Worm (Caenorhabditis elegans) whole organism, L3 larva: ENCODE measurements around the gene M110.10.

Experiments
- R02D3.7 ChIP-seq: fragments of 150-350 bp; optimal IDR thresholded peaks from 2 replicates; lab custom pipeline; 2014; ENCODE audit warnings: missing biosample characterization, missing genetic modification characterization
- ZK546.5 ChIP-seq: sonication (generic microtip); optimal IDR thresholded peaks from 2 replicates; lab custom pipeline; 2017; ENCODE audit warnings: missing biosample characterization, missing genetic modification characterization
- ama-1 ChIP-seq: fragments of 150-350 bp; optimal IDR thresholded peaks from 2 replicates; lab custom pipeline; 2018
- ceh-16 ChIP-seq: sonication (generic microtip); optimal IDR thresholded peaks from 2 replicates; lab custom pipeline; 2017; ENCODE audit warnings: missing biosample characterization, missing genetic modification characterization
- ceh-28 ChIP-seq: fragments of 150-350 bp; optimal IDR thresholded peaks from 2 replicates; lab custom pipeline; 2014; ENCODE audit warnings: missing biosample characterization, missing genetic modification reagents, missing genetic modification characterization
- ceh-82 ChIP-seq: fragments of 150-350 bp; optimal IDR thresholded peaks from 2 replicates; lab custom pipeline; 2014; ENCODE audit warnings: missing biosample characterization, missing genetic modification characterization
- ceh-9 ChIP-seq: sonication (generic microtip); optimal IDR thresholded peaks from 2 replicates; lab custom pipeline; 2018; ENCODE audit warnings: missing biosample characterization, missing genetic modification characterization
- daf-12 ChIP-seq: fragments of 150-350 bp; optimal IDR thresholded peaks from 2 replicates; lab custom pipeline; 2014; ENCODE audit warnings: missing biosample characterization, missing genetic modification reagents, missing genetic modification characterization
- egl-27 ChIP-seq: sonication (generic microtip); optimal IDR thresholded peaks from 4 replicates; lab custom pipeline; 2017; ENCODE audit warnings: missing biosample characterization, missing genetic modification reagents, missing genetic modification characterization
- egl-5 ChIP-seq: fragments of 150-350 bp; optimal IDR thresholded peaks from 2 replicates; lab custom pipeline; 2017; ENCODE audit warnings: missing biosample characterization, missing genetic modification reagents, missing genetic modification characterization, inconsistent platforms
- elt-1 ChIP-seq: fragments of 150-350 bp; optimal IDR thresholded peaks from 2 replicates; lab custom pipeline; 2014; ENCODE audit warnings: missing biosample characterization, missing genetic modification characterization
- elt-2 ChIP-seq: sonication (generic microtip); optimal IDR thresholded peaks from 2 replicates; lab custom pipeline; 2016; ENCODE audit warnings: missing genetic modification reagents, mild to moderate bottlenecking, missing genetic modification characterization, missing compliant biosample characterization
- elt-3 ChIP-seq, 3 experiments: fragments of 150-350 bp in 1 of 3; sonication (generic microtip) in 2 of 3; optimal IDR thresholded peaks; 2 replicates in 2 of 3; 4 replicates in 1 of 3; lab custom pipeline; 2014 to 2017; ENCODE audit warnings: missing biosample characterization in 3 of 3, missing genetic modification characterization in 3 of 3
- fkh-10 ChIP-seq: sonication (generic microtip); optimal IDR thresholded peaks from 2 replicates; lab custom pipeline; 2017; ENCODE audit warnings: missing biosample characterization, missing genetic modification reagents, missing genetic modification characterization
- fkh-2 ChIP-seq: fragments of 150-350 bp; optimal IDR thresholded peaks from 2 replicates; lab custom pipeline; 2014; ENCODE audit warnings: missing biosample characterization, missing genetic modification reagents, missing genetic modification characterization
- hmg-11 ChIP-seq: sonication (generic microtip); optimal IDR thresholded peaks from 2 replicates; lab custom pipeline; 2016; ENCODE audit warnings: missing genetic modification characterization, missing compliant biosample characterization
- jun-1 ChIP-seq: fragments of 150-350 bp; optimal IDR thresholded peaks from 2 replicates; lab custom pipeline; 2014; ENCODE audit warnings: missing biosample characterization, missing genetic modification reagents, missing genetic modification characterization
- lin-15B ChIP-seq: fragments of 150-350 bp; optimal IDR thresholded peaks from 2 replicates; lab custom pipeline; 2014; ENCODE audit warnings: missing biosample characterization, missing genetic modification characterization
- lin-39 ChIP-seq: fragments of 150-350 bp; optimal IDR thresholded peaks from 2 replicates; lab custom pipeline; 2018; ENCODE audit warnings: missing biosample characterization, missing genetic modification reagents, missing genetic modification characterization
- lsy-12 ChIP-seq: sonication (generic microtip); optimal IDR thresholded peaks from 2 replicates; lab custom pipeline; 2016; ENCODE audit warnings: mild to moderate bottlenecking, missing genetic modification characterization, missing compliant biosample characterization
- mdl-1 ChIP-seq: fragments of 150-350 bp; optimal IDR thresholded peaks from 2 replicates; lab custom pipeline; 2014; ENCODE audit warnings: missing biosample characterization, missing genetic modification characterization
- nfya-1 ChIP-seq: sonication (generic microtip); optimal IDR thresholded peaks from 2 replicates; lab custom pipeline; 2017; ENCODE audit warnings: missing genetic modification characterization, mild to moderate bottlenecking, missing compliant biosample characterization, antibody characterized with exemption, moderate library complexity; ENCODE audit not compliant: insufficient read depth
- nhr-11 ChIP-seq: fragments of 150-350 bp; optimal IDR thresholded peaks from 2 replicates; lab custom pipeline; 2014; ENCODE audit warnings: missing biosample characterization, missing genetic modification characterization
- nhr-12 ChIP-seq: fragments of 150-350 bp; optimal IDR thresholded peaks from 2 replicates; lab custom pipeline; 2014; ENCODE audit warnings: missing biosample characterization, missing genetic modification characterization
- nhr-23 ChIP-seq: fragments of 150-350 bp; optimal IDR thresholded peaks from 2 replicates; lab custom pipeline; 2014; ENCODE audit warnings: missing biosample characterization, missing genetic modification reagents, missing genetic modification characterization
- nhr-25 ChIP-seq: sonication (generic microtip); optimal IDR thresholded peaks from 2 replicates; lab custom pipeline; 2017; ENCODE audit warnings: missing biosample characterization, missing genetic modification characterization
- nhr-28 ChIP-seq: fragments of 150-350 bp; optimal IDR thresholded peaks from 2 replicates; lab custom pipeline; 2014; ENCODE audit warnings: missing biosample characterization, missing genetic modification characterization
- nhr-43 ChIP-seq: sonication (generic microtip); optimal IDR thresholded peaks from 2 replicates; lab custom pipeline; 2016; ENCODE audit warnings: mild to moderate bottlenecking, missing genetic modification characterization, missing compliant biosample characterization; ENCODE audit not compliant: poor library complexity, severe bottlenecking
- nhr-67 ChIP-seq: fragments of 150-350 bp; optimal IDR thresholded peaks from 2 replicates; lab custom pipeline; 2014; ENCODE audit warnings: missing biosample characterization, missing genetic modification characterization
- nhr-76 ChIP-seq: fragments of 150-350 bp; sonication (generic microtip); optimal IDR thresholded peaks from 5 replicates; lab custom pipeline; 2014; ENCODE audit warnings: missing biosample characterization, missing genetic modification characterization
- pha-4 ChIP-seq: fragments of 150-350 bp; optimal IDR thresholded peaks from 2 replicates; lab custom pipeline; 2014; ENCODE audit warnings: missing biosample characterization, missing genetic modification reagents, missing genetic modification characterization
- pqm-1 ChIP-seq: fragments of 150-350 bp; optimal IDR thresholded peaks from 2 replicates; lab custom pipeline; 2017; ENCODE audit warnings: missing biosample characterization, missing genetic modification characterization, inconsistent platforms
- sea-2 ChIP-seq: fragments of 150-350 bp; sonication (generic microtip); optimal IDR thresholded peaks from 4 replicates; lab custom pipeline; 2014; ENCODE audit warnings: missing biosample characterization, missing genetic modification reagents, missing genetic modification characterization
- skn-1 ChIP-seq: fragments of 150-350 bp; optimal IDR thresholded peaks from 2 replicates; lab custom pipeline; 2014; ENCODE audit warnings: missing biosample characterization, missing genetic modification characterization
- snpc-4 ChIP-seq: fragments of 150-350 bp; optimal IDR thresholded peaks from 2 replicates; lab custom pipeline; 2014; ENCODE audit warnings: missing biosample characterization, missing genetic modification characterization
- tbx-2 ChIP-seq: sonication (generic microtip); optimal IDR thresholded peaks from 2 replicates; lab custom pipeline; 2016; ENCODE audit warnings: mild to moderate bottlenecking, missing genetic modification characterization, missing compliant biosample characterization
- unc-39 ChIP-seq: sonication (generic microtip); optimal IDR thresholded peaks from 4 replicates; lab custom pipeline; 2017; ENCODE audit warnings: missing biosample characterization, missing genetic modification characterization
- unc-62 ChIP-seq: fragments of 150-350 bp; sonication (generic microtip); optimal IDR thresholded peaks from 4 replicates; lab custom pipeline; 2014; ENCODE audit warnings: missing biosample characterization, missing genetic modification reagents, missing genetic modification characterization
- zag-1 ChIP-seq: fragments of 150-350 bp; optimal IDR thresholded peaks from 2 replicates; lab custom pipeline; 2014; ENCODE audit warnings: missing biosample characterization, missing genetic modification characterization
- ztf-11 ChIP-seq: fragments of 150-350 bp; optimal IDR thresholded peaks from 2 replicates; lab custom pipeline; 2014; ENCODE audit warnings: missing biosample characterization, missing genetic modification characterization
- ztf-4 ChIP-seq: fragments of 150-350 bp; optimal IDR thresholded peaks from 2 replicates; lab custom pipeline; 2014; ENCODE audit warnings: missing biosample characterization, missing genetic modification characterization

Gene M110.10

DNA sequence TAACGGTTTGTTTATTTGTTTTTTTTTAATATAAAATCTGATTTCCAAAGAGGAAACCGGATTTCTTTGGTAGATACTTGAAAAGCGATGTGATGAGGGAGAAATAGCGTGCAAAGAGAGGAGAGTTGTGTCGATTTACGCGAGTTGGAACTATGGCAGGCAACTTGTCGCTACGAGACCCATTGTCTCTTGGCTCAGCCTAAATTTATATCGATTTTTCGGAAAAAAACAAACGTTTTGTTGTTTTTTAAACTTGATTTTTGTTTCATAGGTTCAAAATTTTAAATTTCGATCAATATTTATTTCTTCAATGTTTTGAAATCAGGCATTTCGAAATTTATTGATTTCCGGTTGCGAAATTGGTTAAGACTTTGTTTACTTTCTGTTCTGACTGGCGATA, 2.2 kb upstream of the M110.10 start, which contains the start of gene M110.3:
Gene M110.3 (minus strand): TSS at position 184 of the 400 bp plus-strand sequence.
- TF ChIP-seq elt-3 (tag; optimal IDR thresholded peaks at IDR 0.05; lab: Kevin White, UChicago) = no peak
- peak; percentile 65 for TF ChIP-seq lin-15B
- TF ChIP-seq nfya-1 (tag; lab: Kevin White, UChicago) = peak; percentile 76
- TF ChIP-seq ZK546.5 (tag; lab: Kevin White, UChicago) = no peak
- peak; percentile 73 for TF ChIP-seq nhr-23 (tag; lab: Kevin White, UChicago)
- peak; percentile 4 for TF ChIP-seq jun-1 (tag; lab: Kevin White, UChicago)
- no peak for TF ChIP-seq fkh-2 (tag; lab: Kevin White, UChicago)
- peak; percentile 50 for TF ChIP-seq snpc-4
- TF ChIP-seq egl-5 (tag; lab: Kevin White, UChicago) = peak; percentile 67
- TF ChIP-seq lsy-12 = no peak
- peak; percentile 70 for TF ChIP-seq lin-39 (tag; lab: Kevin White, UChicago)
- TF ChIP-seq ceh-28 (tag; lab: Kevin White, UChicago) = peak; percentile 69
- no peak for TF ChIP-seq daf-12 (tag; lab: Kevin White, UChicago)
- TF ChIP-seq hmg-11 = peak; percentile 71
- TF ChIP-seq elt-2 (tag; lab: Kevin White, UChicago) = peak; percentile 14
- peak; percentile 93 for TF ChIP-seq R02D3.7 (tag; lab: Kevin White, UChicago)
- TF ChIP-seq pha-4 = peak; percentile 80

DNA sequence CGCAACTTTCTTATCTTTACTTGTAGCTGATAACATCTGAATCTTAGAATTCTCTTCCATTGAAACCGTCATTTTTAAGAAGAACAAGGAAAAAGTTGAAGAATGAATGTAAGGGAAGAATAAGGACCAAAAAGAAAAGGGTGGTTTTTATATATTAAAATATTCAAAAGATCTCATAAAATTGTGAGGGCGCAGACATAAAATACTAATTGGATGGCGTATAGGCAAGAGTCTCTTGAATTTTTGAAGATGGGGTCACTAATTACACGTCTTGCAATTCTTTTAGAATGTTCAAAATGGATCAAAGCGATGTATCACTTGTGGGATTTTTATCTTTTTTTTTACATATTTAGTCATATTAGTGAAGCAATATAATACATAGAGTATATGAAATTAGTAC, 1.6 kb downstream of the M110.10 start, which contains the start of gene twk-3:
Gene twk-3 (minus strand): TSS at position 101 of the 400 bp plus-strand sequence.
- TF ChIP-seq sea-2 (GFP tag; lab: Kevin White, UChicago) = no peak
- TF ChIP-seq pqm-1 (tag; lab: Kevin White, UChicago) = no peak
- TF ChIP-seq nhr-76 = no peak
- TF ChIP-seq zag-1 (tag; lab: Kevin White, UChicago) = no peak
- no peak for TF ChIP-seq daf-12 (tag; lab: Kevin White, UChicago)
- TF ChIP-seq jun-1 (tag; lab: Kevin White, UChicago) = no peak
- no peak for TF ChIP-seq elt-1 (tag; lab: Kevin White, UChicago)
- TF ChIP-seq unc-62 = no peak
- no peak for TF ChIP-seq ceh-28 (tag; lab: Kevin White, UChicago)
- no peak for TF ChIP-seq lin-39 (tag; lab: Kevin White, UChicago)
- TF ChIP-seq ztf-4 (tag; lab: Kevin White, UChicago) = no peak
- TF ChIP-seq ceh-82 (tag; lab: Kevin White, UChicago) = no peak
- TF ChIP-seq nhr-12 (tag; lab: Kevin White, UChicago) = no peak
- no peak for TF ChIP-seq egl-27 (tag; lab: Kevin White, UChicago)
- TF ChIP-seq nhr-23 (tag; lab: Kevin White, UChicago) = no peak

DNA sequence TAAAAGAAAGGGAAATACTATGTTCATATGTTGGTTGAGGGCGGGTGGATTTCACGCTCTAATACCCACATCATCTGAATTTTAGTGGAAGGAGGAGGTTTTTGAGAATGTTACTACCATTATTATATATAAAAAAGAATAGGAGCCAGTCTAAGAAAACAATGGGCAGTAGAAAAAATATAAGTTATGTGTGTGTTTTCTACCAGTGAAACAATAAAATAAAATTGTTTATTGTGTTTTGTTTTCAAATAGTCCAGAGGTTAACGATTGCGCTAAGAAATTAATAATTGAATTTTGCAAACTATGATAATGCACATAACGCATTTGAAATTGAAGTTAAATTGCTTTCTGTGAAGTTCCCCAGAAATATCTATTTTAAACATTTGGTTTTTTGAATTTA, 4.8 kb downstream of the M110.10 start, which contains the start of gene M110.8:
Gene M110.8 (minus strand): TSS at position 101 of the 400 bp plus-strand sequence.
- no peak for TF ChIP-seq ztf-11
- TF ChIP-seq lin-15B = no peak
- TF ChIP-seq nhr-67 (tag; lab: Kevin White, UChicago) = no peak
- no peak for TF ChIP-seq fkh-10
- TF ChIP-seq ceh-82 (tag; lab: Kevin White, UChicago) = no peak
- TF ChIP-seq lsy-12 = no peak
- TF ChIP-seq nhr-11 = no peak
- no peak for TF ChIP-seq R02D3.7 (tag; lab: Kevin White, UChicago)
- no peak for TF ChIP-seq sea-2 (GFP tag; lab: Kevin White, UChicago)
- no peak for TF ChIP-seq snpc-4
- no peak for TF ChIP-seq hmg-11
- no peak for TF ChIP-seq unc-39 (tag; lab: Kevin White, UChicago)
- TF ChIP-seq pqm-1 (tag; lab: Kevin White, UChicago) = no peak
- TF ChIP-seq egl-5 (tag; lab: Kevin White, UChicago) = no peak
- TF ChIP-seq pha-4 = no peak
- no peak for TF ChIP-seq nhr-25 (tag; lab: Kevin White, UChicago)
- TF ChIP-seq egl-27 (tag; lab: Kevin White, UChicago) = no peak
- TF ChIP-seq ceh-28 (tag; lab: Kevin White, UChicago) = no peak

DNA sequence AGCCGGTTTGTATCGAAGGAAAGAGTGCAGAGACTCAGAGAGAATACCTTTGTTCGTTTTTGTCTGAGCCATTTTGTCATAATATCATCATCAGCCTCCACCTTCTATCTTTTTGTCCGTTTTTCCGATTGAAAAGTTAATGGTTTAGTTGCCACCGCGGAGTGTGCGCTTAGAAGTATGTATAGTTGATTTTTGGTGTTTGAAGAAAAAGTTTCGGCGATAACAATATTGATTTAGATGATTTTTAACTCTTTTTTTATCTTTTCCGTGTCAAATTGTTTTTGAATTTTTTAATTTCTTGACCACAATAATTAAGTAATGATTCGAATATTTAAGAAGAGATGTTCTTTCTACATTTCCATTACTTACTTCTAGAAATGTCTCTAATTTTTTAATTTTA, 8.7 kb downstream of the M110.10 start:
- TF ChIP-seq jun-1 (tag; lab: Kevin White, UChicago) = no peak
- TF ChIP-seq R02D3.7 (tag; lab: Kevin White, UChicago) = no peak
- no peak for TF ChIP-seq mdl-1 (tag; lab: Kevin White, UChicago)
- no peak for TF ChIP-seq tbx-2 (tag; lab: Kevin White, UChicago)
- TF ChIP-seq ama-1 (lab: Kevin White, UChicago) = no peak
- TF ChIP-seq unc-39 (tag; lab: Kevin White, UChicago) = no peak
- TF ChIP-seq pqm-1 (tag; lab: Kevin White, UChicago) = peak; percentile 2
- TF ChIP-seq lsy-12 = no peak
- no peak for TF ChIP-seq ztf-11
- TF ChIP-seq ztf-4 (tag; lab: Kevin White, UChicago) = no peak
- TF ChIP-seq skn-1 = peak; percentile 40
- TF ChIP-seq unc-62 = no peak
- TF ChIP-seq elt-2 (tag; lab: Kevin White, UChicago) = peak; percentile 63
- no peak for TF ChIP-seq ZK546.5 (tag; lab: Kevin White, UChicago)
- TF ChIP-seq daf-12 (tag; lab: Kevin White, UChicago) = no peak
- no peak for TF ChIP-seq elt-3 (tag; optimal IDR thresholded peaks at IDR 0.05; lab: Kevin White, UChicago)
- no peak for TF ChIP-seq lin-39 (tag; lab: Kevin White, UChicago)
- TF ChIP-seq fkh-2 (tag; lab: Kevin White, UChicago) = no peak
- no peak for TF ChIP-seq nhr-67 (tag; lab: Kevin White, UChicago)
- no peak for TF ChIP-seq nfya-1 (tag; lab: Kevin White, UChicago)
- no peak for TF ChIP-seq nhr-43 (tag; lab: Kevin White, UChicago)
- no peak for TF ChIP-seq nhr-23 (tag; lab: Kevin White, UChicago)
- no peak for TF ChIP-seq ceh-16 (tag; lab: Kevin White, UChicago)
- no peak for TF ChIP-seq hmg-11
- TF ChIP-seq lin-15B = no peak
- no peak for TF ChIP-seq nhr-28 (tag; lab: Kevin White, UChicago)
- no peak for TF ChIP-seq ceh-9 (tag; lab: Kevin White, UChicago)
- TF ChIP-seq pha-4 = peak; percentile 18
- TF ChIP-seq sea-2 (GFP tag; lab: Kevin White, UChicago) = no peak
- no peak for TF ChIP-seq ceh-82 (tag; lab: Kevin White, UChicago)
- TF ChIP-seq egl-5 (tag; lab: Kevin White, UChicago) = no peak
- no peak for TF ChIP-seq zag-1 (tag; lab: Kevin White, UChicago)
